Worm (Caenorhabditis elegans): ENCODE measurements around the gene stip-1.

The stip-1 gene

ce11 chrII:10388041-10388706, 38.4 kb upstream of the stip-1 start (continued):
- TF ChIP-seq nhr-42 (GFP tag; IDR thresholded peaks at IDR 0.05) (no peak), cey-2 (tag; optimal IDR thresholded peaks at IDR 0.05; ENCODE audit: borderline replicate concordance, insufficient read depth) (no peak), lin-13 (GFP tag; optimal IDR thresholded peaks at IDR 0.05) (no peak), mxl-2 (GFP tag; conservative IDR thresholded peaks at IDR 0.05) (peak; percentile 92), nhr-11 (tag; optimal IDR thresholded peaks at IDR 0.05) (no peak), ztf-7 (tag; optimal IDR thresholded peaks at IDR 0.05) (no peak), F10B5.3 (tag; optimal IDR thresholded peaks at IDR 0.05) (no peak), skn-1 (tag; optimal IDR thresholded peaks at IDR 0.05) (no peak), R02D3.7 (tag; optimal IDR thresholded peaks at IDR 0.05) (peak; percentile 99), zag-1 (tag; optimal IDR thresholded peaks at IDR 0.05) (no peak), nhr-28 (tag; optimal IDR thresholded peaks at IDR 0.05) (peak; percentile 57), ceh-32 (tag; optimal IDR thresholded peaks at IDR 0.05; ENCODE audit: poor library complexity) (no peak), F49E8.2 (tag; optimal IDR thresholded peaks at IDR 0.05; ENCODE audit: borderline replicate concordance) (no peak), hlh-11 (tag; optimal IDR thresholded peaks at IDR 0.05) (peak; percentile 77), ceh-20 (GFP tag; IDR thresholded peaks at IDR 0.05) (no peak), mxl-3 (GFP tag; optimal IDR thresholded peaks at IDR 0.05) (peak; percentile 13), madf-9 (GFP tag; conservative IDR thresholded peaks at IDR 0.05) (no peak), ceh-82 (tag; optimal IDR thresholded peaks at IDR 0.05) (no peak), pqm-1 (tag; optimal IDR thresholded peaks at IDR 0.05) (peak; percentile 16), rbr-2 (tag; optimal IDR thresholded peaks at IDR 0.05) (peak; percentile 67), lir-3 (tag; optimal IDR thresholded peaks at IDR 0.05) (no peak), lin-39 (tag; optimal IDR thresholded peaks at IDR 0.05) (no peak), set-16 (GFP tag; IDR thresholded peaks at IDR 0.05) (no peak), snpc-4 (tag; optimal IDR thresholded peaks at IDR 0.05) (no peak), unc-130 (GFP tag; optimal IDR thresholded peaks at IDR 0.05) (peak; percentile 31), dmd-6 (GFP tag; IDR thresholded peaks at IDR 0.05) (0 out of 2 replicates have a peak, but pooled peaks have one; percentile 24), nhr-25 (tag; optimal IDR thresholded peaks at IDR 0.05; ENCODE audit: borderline replicate concordance, insufficient read depth) (no peak), daf-16 (GFP tag; optimal IDR thresholded peaks at IDR 0.05) (peak in 1 of 2 experiments; percentile 27), daf-16 (tag; optimal IDR thresholded peaks at IDR 0.05) (peak; percentile 70), daf-12 (tag; optimal IDR thresholded peaks at IDR 0.05) (no peak), spr-1 (tag; optimal IDR thresholded peaks at IDR 0.05) (peak; percentile 25), duxl-1 (tag; optimal IDR thresholded peaks at IDR 0.05; ENCODE audit: poor library complexity) (peak; percentile 59), nhr-48 (tag; optimal IDR thresholded peaks at IDR 0.05) (peak; percentile 46), aha-1 (tag) (peak; percentile 76), dpl-1 (GFP tag; optimal IDR thresholded peaks at IDR 0.05) (peak; percentile 74), egl-27 (tag; optimal IDR thresholded peaks at IDR 0.05) (no peak), sdz-12 (GFP tag; optimal IDR thresholded peaks at IDR 0.05) (no peak), dmd-9 (GFP tag; IDR thresholded peaks at IDR 0.05) (no peak), mdt-29 (GFP tag; IDR thresholded peaks at IDR 0.05) (no peak), daf-8 (GFP tag; IDR thresholded peaks at IDR 0.05) (no peak), ama-1 (optimal IDR thresholded peaks at IDR 0.05) (peak; percentile 70), ZK546.5 (tag; optimal IDR thresholded peaks at IDR 0.05) (peak in 1 of 2 experiments; percentile 14), zip-11 (GFP tag; IDR thresholded peaks at IDR 0.05) (no peak), nhr-111 (GFP tag; optimal IDR thresholded peaks at IDR 0.05) (no peak), mes-2 (tag; optimal IDR thresholded peaks at IDR 0.05; ENCODE audit: poor library complexity, severe bottlenecking) (peak; percentile 90), Y105C5A.15 (GFP tag; IDR thresholded peaks at IDR 0.05) (no peak), fkh-10 (GFP tag; optimal IDR thresholded peaks at IDR 0.05) (peak; percentile 6), zfp-2 (tag; optimal IDR thresholded peaks at IDR 0.05) (no peak), Y75B8A.6 (GFP tag; IDR thresholded peaks at IDR 0.05) (no peak), F26F4.8 (GFP tag; conservative IDR thresholded peaks at IDR 0.05) (no peak), arid-1 (GFP tag; conservative IDR thresholded peaks at IDR 0.05) (peak; percentile 53; the same call in 1 of the 2 replicates)

All from whole organism, L4 larva.